Fruit fly (Drosophila melanogaster): ENCODE data around the gene CG14569.

Gene CG14569

dm6 chr3L:21739017-21739730 is 7.8 kb upstream of the CG14569 start:
- TF ChIP-seq Eip75B (GFP tag; optimal IDR thresholded peaks at IDR 0.05), result peak; percentile 16
- TF ChIP-seq CG16779 (tag; optimal IDR thresholded peaks at IDR 0.05), result no peak
- TF ChIP-seq topi (GFP tag; optimal IDR thresholded peaks at IDR 0.05), result peak; percentile 56
- no peak for TF ChIP-seq Sox14 (GFP tag; optimal IDR thresholded peaks at IDR 0.05)
- peak; percentile 23 for TF ChIP-seq CG8632 (GFP tag; optimal IDR thresholded peaks at IDR 0.05)
- 0 out of 3 replicates have a peak, but pooled peaks have one; percentile 22 for TF ChIP-seq eg (GFP tag; IDR thresholded peaks at IDR 0.05)
- TF ChIP-seq fd85E (GFP tag; optimal IDR thresholded peaks at IDR 0.05), result no peak
- TF ChIP-seq Smox (GFP tag; optimal IDR thresholded peaks at IDR 0.05), result peak; percentile 24
- peak; percentile 8 for TF ChIP-seq OdsH (GFP tag; optimal IDR thresholded peaks at IDR 0.05)
- TF ChIP-seq Lpt (GFP tag; optimal IDR thresholded peaks at IDR 0.05), result no peak
- no peak for TF ChIP-seq CG11294 (GFP tag; IDR thresholded peaks at IDR 0.05)
- peak; percentile 20 for TF ChIP-seq CG4318 (GFP tag; optimal IDR thresholded peaks at IDR 0.05)
- TF ChIP-seq fd59A (GFP tag; optimal IDR thresholded peaks at IDR 0.05), result no peak
- peak; percentile 38 for TF ChIP-seq CG8319 (GFP tag; optimal IDR thresholded peaks at IDR 0.05)
- peak; percentile 12 for TF ChIP-seq CG3919 (GFP tag; optimal IDR thresholded peaks at IDR 0.05)
- TF ChIP-seq Sox15 (GFP tag; optimal IDR thresholded peaks at IDR 0.05), result peak; percentile 25
- TF ChIP-seq CG31627 (GFP tag; optimal IDR thresholded peaks at IDR 0.05), result peak; percentile 25
- TF ChIP-seq CG34406 (GFP tag; optimal IDR thresholded peaks at IDR 0.05), result peak; percentile 5
- TF ChIP-seq CG8119 (GFP tag; IDR thresholded peaks at IDR 0.05), result 0 out of 3 replicates have a peak, but pooled peaks have one; percentile 14
- TF ChIP-seq CG10669 (GFP tag; optimal IDR thresholded peaks at IDR 0.05), result no peak
- peak; percentile 34 for TF ChIP-seq dsx (GFP tag; optimal IDR thresholded peaks at IDR 0.05; ENCODE audit: poor library complexity, severe bottlenecking)
- peak; percentile 33 for TF ChIP-seq fkh (GFP tag; optimal IDR thresholded peaks at IDR 0.05)
- TF ChIP-seq Sox102F (GFP tag; optimal IDR thresholded peaks at IDR 0.05), result peak; percentile 47
- peak; percentile 88 for TF ChIP-seq svp (GFP tag)
- TF ChIP-seq vri (GFP tag; optimal IDR thresholded peaks at IDR 0.05), result peak; percentile 17
- peak; percentile 34 for TF ChIP-seq Hr39 (GFP tag; optimal IDR thresholded peaks at IDR 0.05)
- TF ChIP-seq esn (GFP tag; optimal IDR thresholded peaks at IDR 0.05), result peak; percentile 50
- TF ChIP-seq Gug (GFP tag; IDR thresholded peaks at IDR 0.05), result no peak
- TF ChIP-seq Eip78C (GFP tag), result peak; percentile 85
- peak; percentile 47 for TF ChIP-seq Met (GFP tag; optimal IDR thresholded peaks at IDR 0.05)
- peak; percentile 13 for TF ChIP-seq CG11902 (GFP tag; optimal IDR thresholded peaks at IDR 0.05)
- peak; percentile 26 for TF ChIP-seq CG32006 (GFP tag; optimal IDR thresholded peaks at IDR 0.05)
- peak in 1 of 2 experiments; percentile 42 for TF ChIP-seq ss (GFP tag; optimal IDR thresholded peaks at IDR 0.05)
- 0 out of 3 replicates have a peak, but pooled peaks have one; percentile 32 for TF ChIP-seq CG6163 (GFP tag; IDR thresholded peaks at IDR 0.05)
- peak; percentile 31 for TF ChIP-seq lz (GFP tag; optimal IDR thresholded peaks at IDR 0.05)

- TF ChIP-seq Eip78C (GFP tag) (peak; percentile 93), ss (GFP tag; optimal IDR thresholded peaks at IDR 0.05) (no peak), Sox14 (GFP tag; optimal IDR thresholded peaks at IDR 0.05) (peak; percentile 37), CG6276 (GFP tag; optimal IDR thresholded peaks at IDR 0.05) (peak; percentile 56), Ets96B (tag; optimal IDR thresholded peaks at IDR 0.05) (peak; percentile 70), fkh (GFP tag; optimal IDR thresholded peaks at IDR 0.05) (no peak), cyc (GFP tag; optimal IDR thresholded peaks at IDR 0.05) (peak; percentile 56), CG31627 (GFP tag; optimal IDR thresholded peaks at IDR 0.05) (peak; percentile 73), CG10631 (GFP tag; optimal IDR thresholded peaks at IDR 0.05) (peak; percentile 45), CG11902 (GFP tag; optimal IDR thresholded peaks at IDR 0.05) (peak; percentile 27), CG16779 (tag; optimal IDR thresholded peaks at IDR 0.05) (peak; percentile 2), CG8119 (GFP tag; IDR thresholded peaks at IDR 0.05) (peak; percentile 67), esn (GFP tag; optimal IDR thresholded peaks at IDR 0.05) (peak; percentile 73), CG6792 (GFP tag; optimal IDR thresholded peaks at IDR 0.05) (peak; percentile 61), salr (GFP tag; optimal IDR thresholded peaks at IDR 0.05) (peak in 1 of 2 experiments; percentile 51), Hr4 (GFP tag; optimal IDR thresholded peaks at IDR 0.05) (peak; percentile 76), CG1621 (tag; optimal IDR thresholded peaks at IDR 0.05) (no peak), Eip75B (GFP tag; optimal IDR thresholded peaks at IDR 0.05) (peak; percentile 64), CG9139 (GFP tag; optimal IDR thresholded peaks at IDR 0.05) (no peak), dac (GFP tag; optimal IDR thresholded peaks at IDR 0.05) (peak; percentile 3), Gug (GFP tag; IDR thresholded peaks at IDR 0.05) (peak; percentile 55; the same call in 1 of the 2 replicates), Hr38 (GFP tag; optimal IDR thresholded peaks at IDR 0.05) (no peak), Blimp-1 (GFP tag; optimal IDR thresholded peaks at IDR 0.05) (peak; percentile 28)
Observed at dm6 chr3L:21738175-21739016, 7.0 kb upstream of the CG14569 start, which contains the start of gene CG14567. TSS of gene CG14567 (minus strand) at chr3L:21738430.
